In genomic region chr2L:3530186-3530832, dm6 we compare ENCODE assay signal across 3 fruit fly cellular contexts.
TF ChIP-seq lines count a peak whose summit lies in the region.

Spindly (minus strand) TSS chr2L:3530317.
IFT57 (plus strand) TSS chr2L:3530789.

- TF ChIP-seq CTCF in S2 (optimal IDR thresholded peaks at IDR 0.05; lab: Kevin White, UChicago) = peak; percentile 84 to 88
- peak; percentile 95 for TF ChIP-seq CTCF in whole organism, embryonic (GFP tag; optimal IDR thresholded peaks at IDR 0.05; lab: Kevin White, UChicago)

TF ChIP-seq in whole organism, embryonic, 481 proteins besides CTCF, POLR2A, EP300 and RAD21 (continues in another document):
- TF ChIP-seq CG14710 (tag; optimal IDR thresholded peaks at IDR 0.05; lab: Kevin White, UChicago) = peak; percentile 4
- no peak for TF ChIP-seq sens-2 (GFP tag; IDR thresholded peaks at IDR 0.05; lab: Robert Waterston, UW)
- TF ChIP-seq Scr (GFP tag; IDR thresholded peaks at IDR 0.05; lab: Robert Waterston, UW; ENCODE audit: partially characterized antibody) = peak; percentile 67
- peak; percentile 51; the same call in 2 of the 3 replicates for TF ChIP-seq vnd (GFP tag; IDR thresholded peaks at IDR 0.05; lab: Robert Waterston, UW; ENCODE audit: partially characterized antibody)
- no peak for TF ChIP-seq yki (optimal IDR thresholded peaks at IDR 0.05; lab: Kevin White, UChicago)
- TF ChIP-seq CG13775 (GFP tag; optimal IDR thresholded peaks at IDR 0.05; lab: Kevin White, UChicago) = no peak
- no peak for TF ChIP-seq Asciz (GFP tag; optimal IDR thresholded peaks at IDR 0.05; lab: Kevin White, UChicago)
- TF ChIP-seq tna (GFP tag; IDR thresholded peaks at IDR 0.05; lab: Robert Waterston, UW; ENCODE audit: partially characterized antibody) = 0 out of 2 replicates have a peak, but pooled peaks have one; percentile 13
- peak; percentile 34 for TF ChIP-seq CG1603 (tag; optimal IDR thresholded peaks at IDR 0.05; lab: Kevin White, UChicago)
- TF ChIP-seq Tbp (GFP tag; optimal IDR thresholded peaks at IDR 0.05; lab: Kevin White, UChicago) = no peak
- peak; percentile 23; the same call in 1 of the 2 replicates for TF ChIP-seq CG32772 (GFP tag; IDR thresholded peaks at IDR 0.05; lab: Robert Waterston, UW)
- TF ChIP-seq Rx (GFP tag; IDR thresholded peaks at IDR 0.05; lab: Robert Waterston, UW) = no peak
- TF ChIP-seq CG18262 (tag; optimal IDR thresholded peaks at IDR 0.05; lab: Kevin White, UChicago) = peak; percentile 0
- peak; percentile 71 for TF ChIP-seq ato (GFP tag; IDR thresholded peaks at IDR 0.05; lab: Robert Waterston, UW; ENCODE audit: partially characterized antibody)
- TF ChIP-seq amos (GFP tag; IDR thresholded peaks at IDR 0.05; lab: Robert Waterston, UW; ENCODE audit: partially characterized antibody) = peak; percentile 56; the same call in 1 of the 2 replicates
- TF ChIP-seq sim (GFP tag; IDR thresholded peaks at IDR 0.05; lab: Robert Waterston, UW) = no peak
- no peak for TF ChIP-seq CG3726 (GFP tag; IDR thresholded peaks at IDR 0.05; lab: Robert Waterston, UW)
- TF ChIP-seq al (GFP tag; IDR thresholded peaks at IDR 0.05; lab: Robert Waterston, UW) = no peak
- 0 out of 2 replicates have a peak, but pooled peaks have one; percentile 21 for TF ChIP-seq sob (GFP tag; IDR thresholded peaks at IDR 0.05; lab: Robert Waterston, UW)
- no peak for TF ChIP-seq CG34422 (GFP tag; IDR thresholded peaks at IDR 0.05; lab: Robert Waterston, UW)
- TF ChIP-seq Sry-δ (GFP tag; optimal IDR thresholded peaks at IDR 0.05; lab: Kevin White, UChicago) = peak; percentile 19
- no peak for TF ChIP-seq ttk (GFP tag; IDR thresholded peaks at IDR 0.05; lab: Robert Waterston, UW)
- TF ChIP-seq HLH4C (GFP tag; IDR thresholded peaks at IDR 0.05; lab: Robert Waterston, UW; ENCODE audit: partially characterized antibody) = peak; percentile 68
- no peak for TF ChIP-seq ATbp (GFP tag; optimal IDR thresholded peaks at IDR 0.05; lab: Kevin White, UChicago)
- peak; percentile 35; the same call in 1 of the 2 replicates for TF ChIP-seq hbn (GFP tag; IDR thresholded peaks at IDR 0.05; lab: Robert Waterston, UW; ENCODE audit: partially characterized antibody)
- TF ChIP-seq nom (GFP tag; optimal IDR thresholded peaks at IDR 0.05; lab: Kevin White, UChicago) = no peak
- TF ChIP-seq pzg (GFP tag; optimal IDR thresholded peaks at IDR 0.05; lab: Kevin White, UChicago) = peak; percentile 33
- TF ChIP-seq CG3995 (GFP tag; optimal IDR thresholded peaks at IDR 0.05; lab: Kevin White, UChicago) = no peak
- TF ChIP-seq fd102C (GFP tag; optimal IDR thresholded peaks at IDR 0.05; lab: Kevin White, UChicago) = no peak
- TF ChIP-seq en (GFP tag; optimal IDR thresholded peaks at IDR 0.05; lab: Kevin White, UChicago) = no peak
- TF ChIP-seq Sox100B (GFP tag; optimal IDR thresholded peaks at IDR 0.05; lab: Kevin White, UChicago) = no peak
- TF ChIP-seq CG2116 (GFP tag; optimal IDR thresholded peaks at IDR 0.05; lab: Kevin White, UChicago) = peak; percentile 59
- peak; percentile 17; the same call in 1 of the 3 replicates for TF ChIP-seq CG14860 (GFP tag; IDR thresholded peaks at IDR 0.05; lab: Robert Waterston, UW; ENCODE audit: partially characterized antibody)
- TF ChIP-seq bbx (GFP tag; IDR thresholded peaks at IDR 0.05; lab: Robert Waterston, UW; ENCODE audit: partially characterized antibody) = peak; percentile 68
- no peak for TF ChIP-seq CG30403 (GFP tag; optimal IDR thresholded peaks at IDR 0.05; lab: Kevin White, UChicago)
- peak; percentile 5 for TF ChIP-seq nmo (GFP tag; optimal IDR thresholded peaks at IDR 0.05; lab: Kevin White, UChicago)
- no peak for TF ChIP-seq croc (GFP tag; conservative IDR thresholded peaks at IDR 0.05; lab: Robert Waterston, UW)
- peak; percentile 68; the same call in 2 of the 3 replicates for TF ChIP-seq Opbp (GFP tag; IDR thresholded peaks at IDR 0.05; lab: Robert Waterston, UW; ENCODE audit: partially characterized antibody)
- peak; percentile 17 for TF ChIP-seq ewg (GFP tag; optimal IDR thresholded peaks at IDR 0.05; lab: Kevin White, UChicago)
- TF ChIP-seq CG16813 (GFP tag; IDR thresholded peaks at IDR 0.05; lab: Robert Waterston, UW; ENCODE audit: partially characterized antibody) = peak; percentile 57
- no peak for TF ChIP-seq wdn (GFP tag; IDR thresholded peaks at IDR 0.05; lab: Robert Waterston, UW)

TF ChIP-seq in whole organism, wandering third instar larva, 38 proteins besides CTCF, POLR2A, EP300 and RAD21:
- TF ChIP-seq jim (GFP tag; optimal IDR thresholded peaks at IDR 0.05; lab: Kevin White, UChicago) = no peak
- peak; percentile 58 for TF ChIP-seq Myc (optimal IDR thresholded peaks at IDR 0.05; lab: Kevin White, UChicago)
- no peak for TF ChIP-seq CG32264 (GFP tag; optimal IDR thresholded peaks at IDR 0.05; lab: Kevin White, UChicago)
- TF ChIP-seq dmrt93B (GFP tag; optimal IDR thresholded peaks at IDR 0.05; lab: Kevin White, UChicago) = no peak
